Fruit fly (Drosophila melanogaster) whole organism, embryonic: ENCODE data around the gene CG10194.

Experiments
- Aef1 ChIP-seq: fragments of 200-800 bp; sonication (Bioruptor generic); IDR thresholded peaks from 3 replicates; pipeline ENCODE4 v1.3.6; 2022; ENCODE audit warnings: missing biosample characterization, missing genetic modification characterization
- C15 ChIP-seq: fragments of 200-800 bp; sonication (Bioruptor generic); IDR thresholded peaks from 3 replicates; pipeline ENCODE4 v1.3.6; 2022; ENCODE audit warnings: missing biosample characterization, missing genetic modification characterization
- CG10267 ChIP-seq: fragments of 200-800 bp; sonication (Bioruptor generic); optimal IDR thresholded peaks from 2 replicates; lab custom pipeline; 2018; ENCODE audit warnings: missing biosample characterization, mild to moderate bottlenecking, missing genetic modification characterization, moderate library complexity
- CG10274 ChIP-seq: fragments of 200-800 bp; sonication (Bioruptor generic); optimal IDR thresholded peaks from 3 replicates; lab custom pipeline; 2017; ENCODE audit warnings: missing biosample characterization, mild to moderate bottlenecking, missing genetic modification characterization
- CG10366 ChIP-seq: fragments of 200-800 bp; sonication (Bioruptor generic); IDR thresholded peaks from 2 replicates; pipeline ENCODE4 v1.3.6; 2022; ENCODE audit warnings: missing biosample characterization, missing genetic modification characterization
- CG11247 ChIP-seq: fragments of 200-800 bp; sonication (Bioruptor generic); IDR thresholded peaks from 2 replicates; pipeline ENCODE4 v1.3.6; 2022; ENCODE audit warnings: missing biosample characterization, missing genetic modification characterization
- CG13424 ChIP-seq: fragments of 200-800 bp; sonication (Bioruptor generic); optimal IDR thresholded peaks from 2 replicates; lab custom pipeline; 2019; ENCODE audit warnings: missing biosample characterization, mild to moderate bottlenecking, missing genetic modification characterization, moderate library complexity
- CG14014 ChIP-seq: fragments of 200-800 bp; sonication (Bioruptor generic); IDR thresholded peaks from 2 replicates; pipeline ENCODE4 v1.3.6; 2022; ENCODE audit warnings: missing biosample characterization, missing genetic modification characterization
- CG15269 ChIP-seq: fragments of 200-800 bp; sonication (Bioruptor generic); optimal IDR thresholded peaks from 2 replicates; lab custom pipeline; 2018; ENCODE audit warnings: missing biosample characterization, mild to moderate bottlenecking, missing genetic modification characterization, moderate library complexity
- CG1603 ChIP-seq: fragments of 200-800 bp; sonication (Bioruptor generic); optimal IDR thresholded peaks from 2 replicates; lab custom pipeline; 2019; ENCODE audit warnings: missing biosample characterization, mild to moderate bottlenecking, missing genetic modification characterization, moderate library complexity
- CG17568 ChIP-seq: fragments of 200-800 bp; sonication (Bioruptor generic); optimal IDR thresholded peaks from 2 replicates; lab custom pipeline; 2018; ENCODE audit warnings: missing biosample characterization, mild to moderate bottlenecking, missing genetic modification characterization, moderate library complexity
- CG1792 ChIP-seq: fragments of 200-800 bp; sonication (Bioruptor generic); optimal IDR thresholded peaks from 2 replicates; lab custom pipeline; 2016; ENCODE audit warnings: missing biosample characterization, missing genetic modification characterization
- CG18599 ChIP-seq: fragments of 200-800 bp; sonication (Bioruptor generic); optimal IDR thresholded peaks from 3 replicates; lab custom pipeline; 2017; ENCODE audit warnings: missing biosample characterization, missing genetic modification characterization, mild to moderate bottlenecking, moderate library complexity, missing genetic modification reagents
- CG18764 ChIP-seq: fragments of 200-800 bp; sonication (Bioruptor generic); optimal IDR thresholded peaks from 3 replicates; lab custom pipeline; 2016; ENCODE audit warnings: missing biosample characterization, missing genetic modification characterization
- CG2129 ChIP-seq: fragments of 200-800 bp; sonication (Bioruptor generic); IDR thresholded peaks from 2 replicates; pipeline ENCODE4 v1.3.6; 2022; ENCODE audit warnings: missing biosample characterization, missing genetic modification characterization; ENCODE audit not compliant: partially characterized antibody
- CG2875 ChIP-seq: fragments of 200-800 bp; sonication (Bioruptor generic); optimal IDR thresholded peaks from 2 replicates; lab custom pipeline; 2017; ENCODE audit warnings: missing biosample characterization, mild to moderate bottlenecking, missing genetic modification characterization, missing genetic modification reagents
- CG3163 ChIP-seq: fragments of 200-800 bp; sonication (Bioruptor generic); optimal IDR thresholded peaks from 3 replicates; lab custom pipeline; 2016; ENCODE audit warnings: missing biosample characterization, missing genetic modification characterization
- CG32767 ChIP-seq: fragments of 200-800 bp; sonication (Bioruptor generic); IDR thresholded peaks from 2 replicates; pipeline ENCODE4 v1.3.6; 2022; ENCODE audit warnings: missing biosample characterization, missing genetic modification characterization
- CG33213 ChIP-seq: fragments of 200-800 bp; sonication (Bioruptor generic); optimal IDR thresholded peaks from 3 replicates; lab custom pipeline; 2016; ENCODE audit warnings: missing biosample characterization, missing genetic modification characterization
- CG42726 ChIP-seq: fragments of 200-800 bp; sonication (Bioruptor generic); IDR thresholded peaks from 2 replicates; pipeline ENCODE4 v1.3.6; 2022; ENCODE audit warnings: missing biosample characterization, missing genetic modification characterization; ENCODE audit not compliant: partially characterized antibody
- CG4854 ChIP-seq: fragments of 200-800 bp; sonication (Bioruptor generic); optimal IDR thresholded peaks from 2 replicates; lab custom pipeline; 2016; ENCODE audit warnings: missing biosample characterization, missing genetic modification characterization, inconsistent platforms
- CG5245 ChIP-seq: fragments of 200-800 bp; sonication (Bioruptor generic); optimal IDR thresholded peaks from 3 replicates; lab custom pipeline; 2016; ENCODE audit warnings: missing biosample characterization, missing genetic modification characterization
- CG8290 ChIP-seq, 3 experiments: fragments of 200-800 bp; sonication (Bioruptor generic); optimal IDR thresholded peaks; 2 replicates each; lab custom pipeline; 2016 to 2019; ENCODE audit warnings: missing biosample characterization in 3 of 3, missing genetic modification characterization in 3 of 3, mild to moderate bottlenecking in 2 of 3, moderate library complexity in 1 of 3
- CG8359 ChIP-seq: fragments of 200-800 bp; sonication (Bioruptor generic); optimal IDR thresholded peaks from 2 replicates; lab custom pipeline; 2017; ENCODE audit warnings: missing biosample characterization, mild to moderate bottlenecking, missing genetic modification characterization, borderline replicate concordance
- Dll ChIP-seq: fragments of 200-800 bp; sonication (Bioruptor generic); IDR thresholded peaks from 4 replicates; pipeline ENCODE4 v1.3.6; 2022; ENCODE audit warnings: missing biosample characterization, missing genetic modification characterization; ENCODE audit not compliant: partially characterized antibody
- Ets97D ChIP-seq: fragments of 200-800 bp; sonication (Bioruptor generic); optimal IDR thresholded peaks from 3 replicates; lab custom pipeline; 2016; ENCODE audit warnings: missing biosample characterization, missing genetic modification characterization
- HHEX ChIP-seq: fragments of 200-800 bp; sonication (Bioruptor generic); optimal IDR thresholded peaks from 3 replicates; lab custom pipeline; 2017; ENCODE audit warnings: missing biosample characterization, mild to moderate bottlenecking, missing genetic modification characterization, missing genetic modification reagents
- HLH4C ChIP-seq: fragments of 200-800 bp; sonication (Bioruptor generic); IDR thresholded peaks from 3 replicates; pipeline ENCODE4 v1.3.6; 2022; ENCODE audit warnings: missing biosample characterization, missing genetic modification characterization; ENCODE audit not compliant: partially characterized antibody
- Kr ChIP-seq: fragments of 200-800 bp; sonication (Bioruptor generic); optimal IDR thresholded peaks from 2 replicates; lab custom pipeline; 2017; ENCODE audit warnings: missing biosample characterization, mild to moderate bottlenecking, missing genetic modification characterization
- Meics ChIP-seq: fragments of 200-800 bp; sonication (Bioruptor generic); optimal IDR thresholded peaks from 2 replicates; lab custom pipeline; 2017; ENCODE audit warnings: missing biosample characterization, mild to moderate bottlenecking, missing genetic modification characterization
- Stat92E ChIP-seq, 3 experiments: fragments of >200 bp in 2 of 3; fragments of 200-800 bp in 1 of 3; sonication (Bioruptor generic) in 1 of 3; optimal IDR thresholded peaks; 2 replicates each; lab custom pipeline; 2017 to 2019; ENCODE audit warnings: missing biosample characterization in 3 of 3, missing genetic modification characterization in 3 of 3, mild to moderate bottlenecking in 1 of 3, moderate library complexity in 1 of 3
- Xrp1 ChIP-seq: fragments of 200-800 bp; sonication (Bioruptor generic); IDR thresholded peaks from 2 replicates; pipeline ENCODE4 v1.3.6; 2022; ENCODE audit warnings: missing biosample characterization, missing genetic modification characterization
- al ChIP-seq: fragments of 200-800 bp; sonication (Bioruptor generic); IDR thresholded peaks from 2 replicates; pipeline ENCODE4 v1.3.6; 2022; ENCODE audit warnings: missing biosample characterization, missing genetic modification characterization
- amos ChIP-seq: fragments of 200-800 bp; sonication (Bioruptor generic); IDR thresholded peaks from 2 replicates; pipeline ENCODE4 v1.3.6; 2022; ENCODE audit warnings: missing biosample characterization, missing genetic modification characterization; ENCODE audit not compliant: partially characterized antibody
- ap ChIP-seq: fragments of 200-800 bp; sonication (Bioruptor generic); IDR thresholded peaks from 2 replicates; pipeline ENCODE4 v1.3.6; 2022; ENCODE audit warnings: missing biosample characterization, missing genetic modification characterization
- ash1 ChIP-seq: fragments of 200-800 bp; sonication (Bioruptor generic); optimal IDR thresholded peaks from 2 replicates; lab custom pipeline; 2018; ENCODE audit warnings: missing biosample characterization, mild to moderate bottlenecking, missing genetic modification characterization
- crol ChIP-seq: fragments of 200-800 bp; sonication (Bioruptor generic); IDR thresholded peaks from 2 replicates; pipeline ENCODE4 v1.3.6; 2022; ENCODE audit warnings: missing biosample characterization, missing genetic modification characterization
- en ChIP-seq: fragments of 200-800 bp; sonication (Bioruptor generic); optimal IDR thresholded peaks from 2 replicates; lab custom pipeline; 2016; ENCODE audit warnings: missing biosample characterization, missing genetic modification characterization
- eve ChIP-seq, 2 experiments: fragments of >200 bp; optimal IDR thresholded peaks; 2 replicates each; lab custom pipeline; 2017; ENCODE audit warnings: missing biosample characterization in 2 of 2, missing genetic modification characterization in 2 of 2
- eyg ChIP-seq: fragments of 200-800 bp; sonication (Bioruptor generic); optimal IDR thresholded peaks from 3 replicates; lab custom pipeline; 2016; ENCODE audit warnings: missing biosample characterization, missing genetic modification characterization
- lmd ChIP-seq: fragments of 200-800 bp; sonication (Bioruptor generic); IDR thresholded peaks from 2 replicates; pipeline ENCODE4 v1.3.6; 2022; ENCODE audit warnings: missing biosample characterization, missing genetic modification characterization
- luna ChIP-seq: fragments of 200-800 bp; sonication (Bioruptor generic); optimal IDR thresholded peaks from 2 replicates; lab custom pipeline; 2016; ENCODE audit warnings: missing biosample characterization, missing genetic modification characterization
- nau ChIP-seq: fragments of 200-800 bp; sonication (Bioruptor generic); optimal IDR thresholded peaks from 3 replicates; lab custom pipeline; 2017; ENCODE audit warnings: missing biosample characterization, mild to moderate bottlenecking, missing genetic modification characterization, missing genetic modification reagents
- repo ChIP-seq: fragments of 200-800 bp; sonication (Bioruptor generic); optimal IDR thresholded peaks from 2 replicates; lab custom pipeline; 2016; ENCODE audit warnings: missing biosample characterization, missing genetic modification characterization
- row ChIP-seq: fragments of 200-800 bp; sonication (Bioruptor generic); IDR thresholded peaks from 3 replicates; pipeline ENCODE4 v1.3.6; 2022; ENCODE audit warnings: missing biosample characterization, missing genetic modification characterization
- sima ChIP-seq: fragments of 200-800 bp; sonication (Bioruptor generic); optimal IDR thresholded peaks from 2 replicates; lab custom pipeline; 2016; ENCODE audit warnings: missing biosample characterization, missing genetic modification characterization
- trem ChIP-seq: fragments of 200-800 bp; optimal IDR thresholded peaks from 3 replicates; lab custom pipeline; 2019; ENCODE audit warnings: missing biosample characterization, mild to moderate bottlenecking, missing genetic modification characterization, moderate library complexity
- tup ChIP-seq: fragments of 200-800 bp; sonication (Bioruptor generic); optimal IDR thresholded peaks from 2 replicates; lab custom pipeline; 2016; ENCODE audit warnings: missing biosample characterization, mild to moderate bottlenecking, missing genetic modification characterization, moderate library complexity
- zfh2 ChIP-seq: fragments of 200-800 bp; sonication (Bioruptor generic); optimal IDR thresholded peaks from 2 replicates; lab custom pipeline; 2016; ENCODE audit warnings: missing biosample characterization, missing genetic modification characterization

Gene CG10194

dm6 chr2L:19533247-19533646 lies 43.3 kb upstream of the CG10194 start, which contains the start of gene CG33116 (continued):
- peak; percentile 42 for TF ChIP-seq CG8359 (GFP tag; lab: Kevin White, UChicago)
- TF ChIP-seq en (GFP tag; lab: Kevin White, UChicago): peak; percentile 75
- peak; percentile 47 for TF ChIP-seq eyg (GFP tag; lab: Kevin White, UChicago)
- TF ChIP-seq al (GFP tag; lab: Robert Waterston, UW): peak; percentile 51
- TF ChIP-seq luna: peak; percentile 12
- TF ChIP-seq CG5245 (GFP tag; lab: Kevin White, UChicago): peak; percentile 76
- peak; percentile 66 for TF ChIP-seq tup
- TF ChIP-seq nau (GFP tag; lab: Kevin White, UChicago): no peak
- TF ChIP-seq Dll: 0 out of 4 replicates have a peak, but pooled peaks have one; percentile 35
- peak; percentile 70 for TF ChIP-seq CG4854 (GFP tag; lab: Kevin White, UChicago)
- TF ChIP-seq Kr (GFP tag; lab: Kevin White, UChicago): no peak
- peak; percentile 80 for TF ChIP-seq CG15269 (tag; lab: Kevin White, UChicago)
- TF ChIP-seq HHEX: peak; percentile 79
- peak; percentile 32 for TF ChIP-seq ash1 (GFP tag; lab: Kevin White, UChicago)
- TF ChIP-seq CG13424 (tag; lab: Kevin White, UChicago): peak; percentile 76
- peak; percentile 87 for TF ChIP-seq zfh2 (GFP tag; lab: Kevin White, UChicago)
- TF ChIP-seq Aef1 (GFP tag; lab: Robert Waterston, UW): peak; percentile 65
- peak; percentile 79 for TF ChIP-seq row (GFP tag; lab: Robert Waterston, UW)
- TF ChIP-seq ap (GFP tag; lab: Robert Waterston, UW): 0 out of 2 replicates have a peak, but pooled peaks have one; percentile 22
- TF ChIP-seq CG8290 (GFP tag; optimal IDR thresholded peaks at IDR 0.05; lab: Kevin White, UChicago): peak; percentile 88
- peak; percentile 42 to 93 for TF ChIP-seq CG8290 (tag; optimal IDR thresholded peaks at IDR 0.05; lab: Kevin White, UChicago)
- no peak for TF ChIP-seq CG2129 (GFP tag; lab: Robert Waterston, UW)
- peak; percentile 74; the same call in 1 of the 2 replicates for TF ChIP-seq CG14014 (GFP tag; lab: Robert Waterston, UW)
- peak; percentile 72 for TF ChIP-seq CG17568
- TF ChIP-seq HLH4C (GFP tag; lab: Robert Waterston, UW): no peak
- TF ChIP-seq CG11247 (GFP tag; lab: Robert Waterston, UW): peak; percentile 71
- peak; percentile 70 for TF ChIP-seq CG10366 (GFP tag; lab: Robert Waterston, UW)
- TF ChIP-seq lmd (GFP tag; lab: Robert Waterston, UW): peak; percentile 83
- peak; percentile 97 for TF ChIP-seq CG10267 (tag; lab: Kevin White, UChicago)
- TF ChIP-seq CG3163: peak; percentile 72
- peak; percentile 70 for TF ChIP-seq CG2875 (GFP tag; lab: Kevin White, UChicago)
- peak; percentile 83 for TF ChIP-seq CG33213
- TF ChIP-seq CG18764 (GFP tag; lab: Kevin White, UChicago): peak; percentile 38
- TF ChIP-seq Xrp1: peak; percentile 77
- TF ChIP-seq Ets97D (GFP tag; lab: Kevin White, UChicago): peak; percentile 79
- 0 out of 2 replicates have a peak, but pooled peaks have one; percentile 54 for TF ChIP-seq CG32767 (GFP tag; lab: Robert Waterston, UW)
- no peak for TF ChIP-seq crol (GFP tag; lab: Robert Waterston, UW)
- peak; percentile 83 for TF ChIP-seq CG18599
- no peak for TF ChIP-seq eve (GFP tag; optimal IDR thresholded peaks at IDR 0.05; lab: Kevin White, UChicago)
- TF ChIP-seq trem (tag; lab: Kevin White, UChicago): peak; percentile 83
- TF ChIP-seq Meics (GFP tag; lab: Kevin White, UChicago): peak; percentile 82
- peak in 1 of 3 experiments; percentile 18 for TF ChIP-seq Stat92E (GFP tag; optimal IDR thresholded peaks at IDR 0.05; lab: Kevin White, UChicago)
- peak; percentile 79 for TF ChIP-seq CG1603 (tag; lab: Kevin White, UChicago)
- peak; percentile 82 for TF ChIP-seq repo (GFP tag; lab: Kevin White, UChicago)
- 0 out of 3 replicates have a peak, but pooled peaks have one; percentile 22 for TF ChIP-seq C15 (GFP tag; lab: Robert Waterston, UW)
- TF ChIP-seq amos (GFP tag; lab: Robert Waterston, UW): no peak; the same call in 1 of the 2 replicates
- TF ChIP-seq sima (GFP tag; lab: Kevin White, UChicago): peak; percentile 1
- peak; percentile 24 for TF ChIP-seq CG10274 (GFP tag; lab: Kevin White, UChicago)
- TF ChIP-seq CG42726 (GFP tag; lab: Robert Waterston, UW): no peak; the same call in 1 of the 2 replicates
- peak; percentile 63 for TF ChIP-seq CG1792 (GFP tag; lab: Kevin White, UChicago)
